Fruit fly (Drosophila melanogaster) whole organism, embryonic: ENCODE results near the gene Klp67A.

Experiments
- Atf6 ChIP-seq: fragments of 200-800 bp; sonication (Bioruptor generic); IDR thresholded peaks from 2 replicates; pipeline ENCODE4 v1.3.6; 2022; ENCODE audit warnings: missing biosample characterization, missing genetic modification characterization
- C15 ChIP-seq: fragments of 200-800 bp; sonication (Bioruptor generic); IDR thresholded peaks from 3 replicates; pipeline ENCODE4 v1.3.6; 2022; ENCODE audit warnings: missing biosample characterization, missing genetic modification characterization
- CG10654 ChIP-seq: fragments of 200-800 bp; sonication (Bioruptor generic); optimal IDR thresholded peaks from 2 replicates; lab custom pipeline; 2016; ENCODE audit warnings: missing biosample characterization, missing genetic modification characterization
- CG11247 ChIP-seq: fragments of 200-800 bp; sonication (Bioruptor generic); IDR thresholded peaks from 2 replicates; pipeline ENCODE4 v1.3.6; 2022; ENCODE audit warnings: missing biosample characterization, missing genetic modification characterization
- CG12155 ChIP-seq: fragments of 200-800 bp; sonication (Bioruptor generic); optimal IDR thresholded peaks from 3 replicates; lab custom pipeline; 2016; ENCODE audit warnings: missing biosample characterization, missing genetic modification characterization
- CG13296 ChIP-seq: fragments of 200-800 bp; sonication (Bioruptor generic); optimal IDR thresholded peaks from 3 replicates; lab custom pipeline; 2018; ENCODE audit warnings: missing biosample characterization, mild to moderate bottlenecking, missing genetic modification characterization
- CG13424 ChIP-seq: fragments of 200-800 bp; sonication (Bioruptor generic); optimal IDR thresholded peaks from 2 replicates; lab custom pipeline; 2019; ENCODE audit warnings: missing biosample characterization, mild to moderate bottlenecking, missing genetic modification characterization, moderate library complexity
- CG14050 ChIP-seq: fragments of 200-800 bp; sonication (Bioruptor generic); IDR thresholded peaks from 3 replicates; pipeline ENCODE4 v1.3.6; 2022; ENCODE audit warnings: missing biosample characterization, missing genetic modification characterization
- CG14965 ChIP-seq: fragments of 200-800 bp; sonication (Bioruptor generic); optimal IDR thresholded peaks from 2 replicates; lab custom pipeline; 2016; ENCODE audit warnings: missing biosample characterization, missing genetic modification characterization, borderline replicate concordance
- CG18599 ChIP-seq: fragments of 200-800 bp; sonication (Bioruptor generic); optimal IDR thresholded peaks from 3 replicates; lab custom pipeline; 2017; ENCODE audit warnings: missing biosample characterization, missing genetic modification characterization, mild to moderate bottlenecking, moderate library complexity, missing genetic modification reagents
- CG2120 ChIP-seq: fragments of 200-800 bp; sonication (Bioruptor generic); optimal IDR thresholded peaks from 3 replicates; lab custom pipeline; 2016; ENCODE audit warnings: missing biosample characterization, missing genetic modification characterization
- CG2129 ChIP-seq: fragments of 200-800 bp; sonication (Bioruptor generic); IDR thresholded peaks from 2 replicates; pipeline ENCODE4 v1.3.6; 2022; ENCODE audit warnings: missing biosample characterization, missing genetic modification characterization; ENCODE audit not compliant: partially characterized antibody
- CG2202 ChIP-seq: fragments of 200-800 bp; sonication (Bioruptor generic); optimal IDR thresholded peaks from 2 replicates; lab custom pipeline; 2018; ENCODE audit warnings: missing biosample characterization, mild to moderate bottlenecking, missing genetic modification characterization
- CG31365 ChIP-seq: fragments of 200-800 bp; sonication (Bioruptor generic); optimal IDR thresholded peaks from 2 replicates; lab custom pipeline; 2018; ENCODE audit warnings: missing biosample characterization, mild to moderate bottlenecking, missing genetic modification characterization
- CG4854 ChIP-seq: fragments of 200-800 bp; sonication (Bioruptor generic); optimal IDR thresholded peaks from 2 replicates; lab custom pipeline; 2016; ENCODE audit warnings: missing biosample characterization, missing genetic modification characterization, inconsistent platforms
- CG5180 ChIP-seq: fragments of 200-800 bp; sonication (Bioruptor generic); optimal IDR thresholded peaks from 3 replicates; lab custom pipeline; 2017; ENCODE audit warnings: missing biosample characterization, missing genetic modification characterization, mild to moderate bottlenecking, moderate library complexity, missing genetic modification reagents
- CG6854 ChIP-seq: fragments of 200-800 bp; sonication (Bioruptor generic); optimal IDR thresholded peaks from 3 replicates; lab custom pipeline; 2017; ENCODE audit warnings: missing biosample characterization, mild to moderate bottlenecking, missing genetic modification characterization
- CG7372 ChIP-seq: fragments of 200-800 bp; sonication (Bioruptor generic); IDR thresholded peaks from 2 replicates; pipeline ENCODE4 v1.3.6; 2022; ENCODE audit warnings: missing biosample characterization, missing genetic modification characterization
- CG7928 ChIP-seq: fragments of 200-800 bp; sonication (Bioruptor generic); optimal IDR thresholded peaks from 2 replicates; lab custom pipeline; 2017; ENCODE audit warnings: missing biosample characterization, mild to moderate bottlenecking, missing genetic modification characterization
- CG8478 ChIP-seq: fragments of >200 bp; optimal IDR thresholded peaks from 2 replicates; lab custom pipeline; 2018
- CG9817 ChIP-seq: fragments of 200-800 bp; sonication (Bioruptor generic); optimal IDR thresholded peaks from 2 replicates; lab custom pipeline; 2018; ENCODE audit warnings: missing biosample characterization, mild to moderate bottlenecking, missing genetic modification characterization, moderate library complexity
- Camta ChIP-seq: fragments of 200-800 bp; sonication (Bioruptor generic); optimal IDR thresholded peaks from 2 replicates; lab custom pipeline; 2016; ENCODE audit warnings: missing biosample characterization, missing genetic modification characterization
- D19A ChIP-seq: fragments of 200-800 bp; optimal IDR thresholded peaks from 3 replicates; lab custom pipeline; 2019; ENCODE audit warnings: missing biosample characterization, mild to moderate bottlenecking, missing genetic modification characterization, moderate library complexity
- Doc2 ChIP-seq: fragments of 200-800 bp; sonication (Bioruptor generic); IDR thresholded peaks from 2 replicates; pipeline ENCODE4 v1.3.6; 2022; ENCODE audit warnings: missing biosample characterization, missing genetic modification characterization
- Drgx ChIP-seq: fragments of 200-800 bp; sonication (Bioruptor generic); IDR thresholded peaks from 2 replicates; pipeline ENCODE4 v1.3.6; 2022; ENCODE audit warnings: missing biosample characterization, missing genetic modification characterization
- HLH54F ChIP-seq: fragments of 200-800 bp; sonication (Bioruptor generic); optimal IDR thresholded peaks from 3 replicates; lab custom pipeline; 2016; ENCODE audit warnings: missing biosample characterization, missing genetic modification characterization
- Kr ChIP-seq: fragments of 200-800 bp; sonication (Bioruptor generic); optimal IDR thresholded peaks from 2 replicates; lab custom pipeline; 2017; ENCODE audit warnings: missing biosample characterization, mild to moderate bottlenecking, missing genetic modification characterization
- Mes4 ChIP-seq: fragments of 200-800 bp; sonication (Bioruptor generic); optimal IDR thresholded peaks from 2 replicates; lab custom pipeline; 2016; ENCODE audit warnings: missing biosample characterization, missing genetic modification characterization
- NFAT ChIP-seq: fragments of 200-800 bp; sonication (Bioruptor generic); IDR thresholded peaks from 2 replicates; pipeline ENCODE4 v1.3.6; 2022; ENCODE audit warnings: missing biosample characterization, missing genetic modification characterization
- Nf-YB ChIP-seq: fragments of 200-800 bp; sonication (Bioruptor generic); optimal IDR thresholded peaks from 3 replicates; lab custom pipeline; 2019; ENCODE audit warnings: missing biosample characterization, mild to moderate bottlenecking, missing genetic modification characterization, moderate library complexity
- Opbp ChIP-seq: fragments of 200-800 bp; sonication (Bioruptor generic); IDR thresholded peaks from 3 replicates; pipeline ENCODE4 v1.3.6; 2022; ENCODE audit warnings: missing biosample characterization, missing genetic modification characterization; ENCODE audit not compliant: partially characterized antibody
- Pdp1 ChIP-seq, 2 experiments: fragments of 200-800 bp; sonication (Bioruptor generic); optimal IDR thresholded peaks; 3 replicates each; lab custom pipeline; 2016; ENCODE audit warnings: missing biosample characterization in 2 of 2, missing genetic modification characterization in 2 of 2, mild to moderate bottlenecking in 1 of 2, moderate library complexity in 1 of 2
- Poxn ChIP-seq: fragments of 200-800 bp; sonication (Bioruptor generic); IDR thresholded peaks from 2 replicates; pipeline ENCODE4 v1.3.6; 2022; ENCODE audit warnings: missing biosample characterization, missing genetic modification characterization
- amos ChIP-seq: fragments of 200-800 bp; sonication (Bioruptor generic); IDR thresholded peaks from 2 replicates; pipeline ENCODE4 v1.3.6; 2022; ENCODE audit warnings: missing biosample characterization, missing genetic modification characterization; ENCODE audit not compliant: partially characterized antibody
- ap ChIP-seq: fragments of 200-800 bp; sonication (Bioruptor generic); IDR thresholded peaks from 2 replicates; pipeline ENCODE4 v1.3.6; 2022; ENCODE audit warnings: missing biosample characterization, missing genetic modification characterization
- bbx ChIP-seq: fragments of 200-800 bp; sonication (Bioruptor generic); IDR thresholded peaks from 2 replicates; pipeline ENCODE4 v1.3.6; 2022; ENCODE audit warnings: missing biosample characterization, missing genetic modification characterization; ENCODE audit not compliant: partially characterized antibody
- en ChIP-seq: fragments of 200-800 bp; sonication (Bioruptor generic); optimal IDR thresholded peaks from 2 replicates; lab custom pipeline; 2016; ENCODE audit warnings: missing biosample characterization, missing genetic modification characterization
- exex ChIP-seq: fragments of 200-800 bp; sonication (Bioruptor generic); optimal IDR thresholded peaks from 4 replicates; lab custom pipeline; 2018; ENCODE audit warnings: missing biosample characterization, mild to moderate bottlenecking, missing genetic modification characterization, moderate library complexity
- gcm ChIP-seq: fragments of 200-800 bp; sonication (Bioruptor generic); optimal IDR thresholded peaks from 2 replicates; lab custom pipeline; 2019; ENCODE audit warnings: missing biosample characterization, mild to moderate bottlenecking, missing genetic modification characterization, moderate library complexity
- grau ChIP-seq: fragments of 200-800 bp; optimal IDR thresholded peaks from 3 replicates; lab custom pipeline; 2019; ENCODE audit warnings: missing biosample characterization, mild to moderate bottlenecking, missing genetic modification characterization, moderate library complexity
- her ChIP-seq: fragments of 200-800 bp; sonication (Bioruptor generic); optimal IDR thresholded peaks from 2 replicates; lab custom pipeline; 2016; ENCODE audit warnings: missing biosample characterization, missing genetic modification characterization
- lov ChIP-seq, 2 experiments: fragments of 200-800 bp in 1 of 2; fragments of >200 bp in 1 of 2; sonication (Bioruptor generic) in 1 of 2; IDR thresholded peaks in 1 of 2; optimal IDR thresholded peaks in 1 of 2; 2 replicates in 1 of 2; 3 replicates in 1 of 2; pipeline versions ENCODE4 v1.3.6 to Lab custom; 2017 to 2022; ENCODE audit warnings: missing biosample characterization in 1 of 2, missing genetic modification characterization in 1 of 2
- nerfin-2 ChIP-seq: fragments of 200-800 bp; sonication (Bioruptor generic); IDR thresholded peaks from 2 replicates; pipeline ENCODE4 v1.3.6; 2022; ENCODE audit warnings: missing biosample characterization, missing genetic modification characterization; ENCODE audit not compliant: partially characterized antibody
- pho ChIP-seq: fragments of 200-800 bp; sonication (Bioruptor generic); optimal IDR thresholded peaks from 2 replicates; lab custom pipeline; 2016; ENCODE audit warnings: missing biosample characterization, missing genetic modification characterization
- sens-2 ChIP-seq: fragments of 200-800 bp; sonication (Bioruptor generic); IDR thresholded peaks from 2 replicates; pipeline ENCODE4 v1.3.6; 2022; ENCODE audit warnings: missing biosample characterization, missing genetic modification characterization
- sima ChIP-seq: fragments of 200-800 bp; sonication (Bioruptor generic); optimal IDR thresholded peaks from 2 replicates; lab custom pipeline; 2016; ENCODE audit warnings: missing biosample characterization, missing genetic modification characterization
- stwl ChIP-seq: fragments of 200-800 bp; sonication (Bioruptor generic); optimal IDR thresholded peaks from 3 replicates; lab custom pipeline; 2018; ENCODE audit warnings: missing biosample characterization, mild to moderate bottlenecking, missing genetic modification characterization, moderate library complexity
- wor ChIP-seq: fragments of 200-800 bp; sonication (Bioruptor generic); IDR thresholded peaks from 2 replicates; pipeline ENCODE4 v1.3.6; 2022; ENCODE audit warnings: missing biosample characterization, missing genetic modification characterization
- yki ChIP-seq: fragments of >200 bp; optimal IDR thresholded peaks from 3 replicates; lab custom pipeline; 2018

The Klp67A gene

DNA sequence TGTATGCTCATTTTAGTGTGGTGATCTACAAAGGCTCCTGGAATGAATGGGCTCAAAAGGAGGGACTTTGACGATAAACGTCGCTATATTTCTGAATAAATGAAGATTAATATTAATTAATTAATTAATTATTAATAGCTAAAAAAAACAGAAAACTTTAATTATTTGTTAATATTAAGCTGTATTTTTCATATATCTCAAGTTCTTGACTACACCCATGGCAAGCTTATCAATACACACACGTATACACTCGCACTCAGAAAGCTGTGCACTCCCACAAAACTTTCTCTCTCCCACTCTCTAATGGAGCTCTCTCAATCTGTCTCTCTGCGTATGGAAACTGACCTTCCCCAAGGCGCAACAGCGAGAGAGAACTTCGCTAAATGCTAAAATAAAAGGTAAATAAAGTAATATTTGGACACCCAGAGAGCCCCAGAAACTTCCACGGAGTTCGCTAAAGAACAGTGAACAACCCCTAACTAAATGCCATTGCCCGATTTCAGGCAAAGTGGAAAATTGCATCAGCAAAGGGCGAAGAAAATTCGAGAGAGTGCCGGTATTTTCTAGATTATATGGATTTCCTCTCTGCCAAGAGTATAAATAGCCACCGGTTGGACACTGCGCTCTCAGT is 6.6 kb upstream of the Klp67A start (continued):
- peak; percentile 39 for TF ChIP-seq CG9817 (tag; lab: Kevin White, UChicago)
- peak; percentile 33 for TF ChIP-seq CG7928 (GFP tag; lab: Kevin White, UChicago)
- peak; percentile 56 for TF ChIP-seq grau (tag; lab: Kevin White, UChicago)
- TF ChIP-seq exex (tag; lab: Kevin White, UChicago), result no peak
- no peak for TF ChIP-seq pho (GFP tag; lab: Kevin White, UChicago)
- TF ChIP-seq nerfin-2, result no peak
- no peak for TF ChIP-seq Mes4 (GFP tag; lab: Kevin White, UChicago)
- TF ChIP-seq CG13296 (GFP tag; lab: Kevin White, UChicago), result peak; percentile 79
- TF ChIP-seq ap (GFP tag; lab: Robert Waterston, UW), result peak; percentile 41; the same call in 1 of the 2 replicates
- peak; percentile 88 for TF ChIP-seq Drgx
- no peak for TF ChIP-seq CG8478 (lab: Kevin White, UChicago)
- TF ChIP-seq amos, result no peak
- no peak for TF ChIP-seq Camta (GFP tag; lab: Kevin White, UChicago)
- peak; percentile 69 for TF ChIP-seq yki (lab: Kevin White, UChicago)
- TF ChIP-seq CG5180 (GFP tag; lab: Kevin White, UChicago), result peak; percentile 52
- TF ChIP-seq Poxn (GFP tag; lab: Robert Waterston, UW), result no peak
- peak; percentile 1 for TF ChIP-seq CG2202
- no peak for TF ChIP-seq Doc2 (GFP tag; lab: Robert Waterston, UW)
- no peak for TF ChIP-seq lov (optimal IDR thresholded peaks at IDR 0.05; lab: Kevin White, UChicago)
- TF ChIP-seq lov (GFP tag; IDR thresholded peaks at IDR 0.05; lab: Robert Waterston, UW), result peak; percentile 46; the same call in 1 of the 3 replicates
- TF ChIP-seq CG31365 (tag; lab: Kevin White, UChicago), result no peak
- TF ChIP-seq D19A, result peak; percentile 6
- TF ChIP-seq C15 (GFP tag; lab: Robert Waterston, UW), result no peak
- peak; percentile 66 for TF ChIP-seq CG6854 (GFP tag; lab: Kevin White, UChicago)
- peak in 1 of 2 experiments; percentile 19 for TF ChIP-seq Pdp1 (GFP tag; optimal IDR thresholded peaks at IDR 0.05; lab: Kevin White, UChicago)
- peak; percentile 71 for TF ChIP-seq CG2120 (GFP tag; lab: Kevin White, UChicago)
- peak; percentile 73 for TF ChIP-seq sens-2
- peak; percentile 48 for TF ChIP-seq NFAT (GFP tag; lab: Robert Waterston, UW)
- TF ChIP-seq Kr, result no peak
- TF ChIP-seq CG13424, result peak; percentile 77
- peak; percentile 49 for TF ChIP-seq CG12155 (GFP tag; lab: Kevin White, UChicago)
- peak; percentile 58 for TF ChIP-seq CG11247 (GFP tag; lab: Robert Waterston, UW)
- TF ChIP-seq Opbp (GFP tag; lab: Robert Waterston, UW), result peak; percentile 45; the same call in 1 of the 3 replicates
- peak; percentile 23; the same call in 1 of the 2 replicates for TF ChIP-seq CG2129 (GFP tag; lab: Robert Waterston, UW)
- peak; percentile 62 for TF ChIP-seq Atf6 (GFP tag; lab: Robert Waterston, UW)
- peak; percentile 28 for TF ChIP-seq CG10654 (GFP tag; lab: Kevin White, UChicago)
- no peak for TF ChIP-seq en
- TF ChIP-seq HLH54F (GFP tag; lab: Kevin White, UChicago), result no peak
- TF ChIP-seq CG4854 (GFP tag; lab: Kevin White, UChicago), result no peak
- peak; percentile 64 for TF ChIP-seq bbx (GFP tag; lab: Robert Waterston, UW)
- TF ChIP-seq CG18599 (GFP tag; lab: Kevin White, UChicago), result peak; percentile 86
- TF ChIP-seq stwl (tag; lab: Kevin White, UChicago), result no peak
- peak; percentile 30 for TF ChIP-seq Nf-YB (GFP tag; lab: Kevin White, UChicago)
- peak; percentile 33 for TF ChIP-seq gcm (GFP tag; lab: Kevin White, UChicago)
- peak; percentile 46; the same call in 1 of the 2 replicates for TF ChIP-seq wor (GFP tag; lab: Robert Waterston, UW)
- TF ChIP-seq CG14050 (GFP tag; lab: Robert Waterston, UW), result peak; percentile 59
- TF ChIP-seq CG7372 (GFP tag; lab: Robert Waterston, UW), result peak; percentile 28; the same call in 1 of the 2 replicates
- TF ChIP-seq her (GFP tag; lab: Kevin White, UChicago), result no peak
- TF ChIP-seq sima (GFP tag; lab: Kevin White, UChicago), result no peak
- no peak for TF ChIP-seq CG14965 (GFP tag; lab: Kevin White, UChicago)
